Worm (Caenorhabditis elegans) whole organism, late embryonic: ENCODE results near the gene T24H10.5.

Experiments used
- C08G9.2 ChIP-seq: sonication (generic microtip); optimal IDR thresholded peaks from 2 replicates; lab custom pipeline; 2016; ENCODE audit warnings: mild to moderate bottlenecking, missing genetic modification characterization, moderate library complexity, missing compliant biosample characterization
- C38D4.7 ChIP-seq: fragments of 200-800 bp; sonication (Bioruptor generic); optimal IDR thresholded peaks from 2 replicates; lab custom pipeline; 2018; ENCODE audit warnings: mild to moderate bottlenecking, missing genetic modification characterization, moderate library complexity, missing compliant biosample characterization
- Y22D7AL.16 ChIP-seq: sonication (generic microtip); optimal IDR thresholded peaks from 2 replicates; lab custom pipeline; 2016; ENCODE audit warnings: missing genetic modification characterization, missing compliant biosample characterization
- ahr-1 ChIP-seq: sonication (generic microtip); optimal IDR thresholded peaks from 2 replicates; lab custom pipeline; 2016; ENCODE audit warnings: missing genetic modification characterization, missing compliant biosample characterization
- ama-1 ChIP-seq: fragments of 150-350 bp; optimal IDR thresholded peaks from 2 replicates; lab custom pipeline; 2014
- ceh-14 ChIP-seq: sonication (generic microtip); optimal IDR thresholded peaks from 2 replicates; lab custom pipeline; 2016; ENCODE audit warnings: missing genotype, missing genetic modification characterization, missing compliant biosample characterization
- ceh-18 ChIP-seq: sonication (generic microtip); optimal IDR thresholded peaks from 2 replicates; lab custom pipeline; 2016; ENCODE audit warnings: missing genetic modification characterization, missing compliant biosample characterization
- ceh-19 ChIP-seq: fragments of 200-800 bp; sonication (Bioruptor generic); optimal IDR thresholded peaks from 2 replicates; lab custom pipeline; 2018; ENCODE audit warnings: mild to moderate bottlenecking, missing genetic modification characterization, missing compliant biosample characterization
- ceh-24 ChIP-seq: sonication (generic microtip); optimal IDR thresholded peaks from 2 replicates; lab custom pipeline; 2016; ENCODE audit warnings: mild to moderate bottlenecking, missing genetic modification characterization, missing compliant biosample characterization
- ceh-30 ChIP-seq: fragments of 150-350 bp; optimal IDR thresholded peaks from 2 replicates; lab custom pipeline; 2014; ENCODE audit warnings: missing biosample characterization, missing genetic modification characterization
- ceh-34 ChIP-seq: sonication (generic microtip); optimal IDR thresholded peaks from 2 replicates; lab custom pipeline; 2016; ENCODE audit warnings: mild to moderate bottlenecking, missing genetic modification characterization, missing compliant biosample characterization
- ceh-45 ChIP-seq: fragments of 200-800 bp; sonication (Bioruptor generic); IDR thresholded peaks from 2 replicates; pipeline ENCODE4 v1.3.6; 2022; ENCODE audit warnings: missing genetic modification reagents, missing genetic modification characterization, missing compliant biosample characterization
- ceh-6 ChIP-seq: fragments of 200-800 bp; sonication (Bioruptor generic); optimal IDR thresholded peaks from 2 replicates; lab custom pipeline; 2018; ENCODE audit warnings: mild to moderate bottlenecking, missing genetic modification characterization, missing compliant biosample characterization
- ceh-9 ChIP-seq: sonication (generic microtip); optimal IDR thresholded peaks from 2 replicates; lab custom pipeline; 2016; ENCODE audit warnings: mild to moderate bottlenecking, missing genetic modification characterization, inconsistent platforms, missing compliant biosample characterization
- che-1 ChIP-seq: sonication (generic microtip); optimal IDR thresholded peaks from 2 replicates; lab custom pipeline; 2016; ENCODE audit warnings: mild to moderate bottlenecking, missing genetic modification characterization, missing compliant biosample characterization
- dve-1 ChIP-seq: sonication (generic microtip); optimal IDR thresholded peaks from 2 replicates; lab custom pipeline; 2017; ENCODE audit warnings: antibody characterized with exemption, mild to moderate bottlenecking, missing genetic modification characterization, missing compliant biosample characterization
- elt-2 ChIP-seq: sonication (generic microtip); optimal IDR thresholded peaks from 2 replicates; lab custom pipeline; 2016; ENCODE audit warnings: missing genetic modification reagents, missing genetic modification characterization, missing compliant biosample characterization
- elt-4 ChIP-seq: sonication (generic microtip); optimal IDR thresholded peaks from 2 replicates; lab custom pipeline; 2016; ENCODE audit warnings: missing genetic modification characterization, missing compliant biosample characterization
- ets-4 ChIP-seq: sonication (generic microtip); optimal IDR thresholded peaks from 2 replicates; lab custom pipeline; 2016; ENCODE audit warnings: missing genetic modification characterization, missing compliant biosample characterization
- fkh-10 ChIP-seq: fragments of 150-350 bp; optimal IDR thresholded peaks from 2 replicates; lab custom pipeline; 2014; ENCODE audit warnings: missing biosample characterization, missing genetic modification reagents, missing genetic modification characterization
- gmeb-2 ChIP-seq: sonication (generic microtip); optimal IDR thresholded peaks from 2 replicates; lab custom pipeline; 2016; ENCODE audit warnings: missing genetic modification characterization, inconsistent platforms, missing compliant biosample characterization
- hlh-15 ChIP-seq: sonication (generic microtip); optimal IDR thresholded peaks from 2 replicates; lab custom pipeline; 2016; ENCODE audit warnings: missing genetic modification characterization, missing compliant biosample characterization
- hlh-30 ChIP-seq: sonication (generic microtip); optimal IDR thresholded peaks from 2 replicates; lab custom pipeline; 2017; ENCODE audit warnings: antibody characterized with exemption, missing genetic modification characterization, missing compliant biosample characterization; ENCODE audit not compliant: insufficient read depth
- hlh-6 ChIP-seq: sonication (generic microtip); optimal IDR thresholded peaks from 2 replicates; lab custom pipeline; 2016; ENCODE audit warnings: missing genotype, missing genetic modification characterization, missing compliant biosample characterization
- hlh-8 ChIP-seq: sonication (generic microtip); optimal IDR thresholded peaks from 2 replicates; lab custom pipeline; 2016; ENCODE audit warnings: missing genotype, missing genetic modification characterization, missing compliant biosample characterization
- lim-6 ChIP-seq: sonication (generic microtip); optimal IDR thresholded peaks from 2 replicates; lab custom pipeline; 2016; ENCODE audit warnings: missing genetic modification characterization, missing compliant biosample characterization
- lin-11 ChIP-seq: fragments of 200-800 bp; sonication (Bioruptor generic); optimal IDR thresholded peaks from 2 replicates; lab custom pipeline; 2018; ENCODE audit warnings: mild to moderate bottlenecking, missing genetic modification characterization, missing compliant biosample characterization
- nfya-1 ChIP-seq: sonication (generic microtip); optimal IDR thresholded peaks from 2 replicates; lab custom pipeline; 2017; ENCODE audit warnings: missing genetic modification characterization, mild to moderate bottlenecking, missing compliant biosample characterization, antibody characterized with exemption, moderate library complexity
- nhr-11 ChIP-seq: fragments of 150-350 bp; optimal IDR thresholded peaks from 2 replicates; lab custom pipeline; 2014; ENCODE audit warnings: missing biosample characterization, missing genetic modification characterization
- nhr-232 ChIP-seq: sonication (generic microtip); optimal IDR thresholded peaks from 2 replicates; lab custom pipeline; 2016; ENCODE audit warnings: missing genetic modification characterization, missing compliant biosample characterization
- pag-3 ChIP-seq: sonication (generic microtip); optimal IDR thresholded peaks from 2 replicates; lab custom pipeline; 2016; ENCODE audit warnings: missing compliant biosample characterization, missing genetic modification characterization, borderline replicate concordance
- pat-9 ChIP-seq: fragments of 200-800 bp; sonication (Bioruptor generic); optimal IDR thresholded peaks from 2 replicates; lab custom pipeline; 2018; ENCODE audit warnings: mild to moderate bottlenecking, missing genetic modification characterization, moderate library complexity, missing compliant biosample characterization
- pha-4 ChIP-seq: fragments of 150-350 bp; optimal IDR thresholded peaks from 2 replicates; lab custom pipeline; 2018; ENCODE audit warnings: missing biosample characterization, missing genetic modification reagents, missing genetic modification characterization
- pqm-1 ChIP-seq: sonication (generic microtip); optimal IDR thresholded peaks from 2 replicates; lab custom pipeline; 2016; ENCODE audit warnings: missing genetic modification characterization, missing compliant biosample characterization
- pros-1 ChIP-seq: fragments of 150-350 bp; optimal IDR thresholded peaks from 2 replicates; lab custom pipeline; 2014; ENCODE audit warnings: missing biosample characterization, missing genetic modification reagents, missing genetic modification characterization
- sox-4 ChIP-seq: sonication (generic microtip); optimal IDR thresholded peaks from 2 replicates; lab custom pipeline; 2017; ENCODE audit warnings: mild to moderate bottlenecking, missing genetic modification characterization, inconsistent platforms, missing compliant biosample characterization
- tbx-2 ChIP-seq: sonication (generic microtip); optimal IDR thresholded peaks from 2 replicates; lab custom pipeline; 2016; ENCODE audit warnings: missing genetic modification characterization, missing compliant biosample characterization
- tbx-7 ChIP-seq: sonication (generic microtip); optimal IDR thresholded peaks from 2 replicates; lab custom pipeline; 2016; ENCODE audit warnings: missing genotype, missing genetic modification characterization, missing compliant biosample characterization
- ttx-3 ChIP-seq: sonication (generic microtip); optimal IDR thresholded peaks from 2 replicates; lab custom pipeline; 2016; ENCODE audit warnings: missing genetic modification reagents, missing genetic modification characterization, missing compliant biosample characterization
- unc-3 ChIP-seq, 2 experiments: fragments of 200-800 bp in 1 of 2; sonication (Bioruptor generic) in 1 of 2; sonication (generic microtip) in 1 of 2; conservative IDR thresholded peaks in 1 of 2; optimal IDR thresholded peaks in 1 of 2; 2 replicates each; pipeline versions ENCODE4 v1.3.6 to Lab custom; 2016 to 2022; ENCODE audit warnings: missing compliant biosample characterization in 2 of 2, missing genetic modification characterization in 2 of 2, missing genetic modification reagents in 1 of 2
- unc-42 ChIP-seq: sonication (generic microtip); optimal IDR thresholded peaks from 2 replicates; lab custom pipeline; 2016; ENCODE audit warnings: missing genotype, missing genetic modification characterization, missing compliant biosample characterization
- unc-55 ChIP-seq: sonication (generic microtip); optimal IDR thresholded peaks from 2 replicates; lab custom pipeline; 2017; ENCODE audit warnings: missing biosample characterization, missing genetic modification reagents, missing genetic modification characterization
- zip-5 ChIP-seq: sonication (generic microtip); optimal IDR thresholded peaks from 2 replicates; lab custom pipeline; 2016; ENCODE audit warnings: missing genetic modification characterization, missing compliant biosample characterization

The T24H10.5 gene

DNA sequence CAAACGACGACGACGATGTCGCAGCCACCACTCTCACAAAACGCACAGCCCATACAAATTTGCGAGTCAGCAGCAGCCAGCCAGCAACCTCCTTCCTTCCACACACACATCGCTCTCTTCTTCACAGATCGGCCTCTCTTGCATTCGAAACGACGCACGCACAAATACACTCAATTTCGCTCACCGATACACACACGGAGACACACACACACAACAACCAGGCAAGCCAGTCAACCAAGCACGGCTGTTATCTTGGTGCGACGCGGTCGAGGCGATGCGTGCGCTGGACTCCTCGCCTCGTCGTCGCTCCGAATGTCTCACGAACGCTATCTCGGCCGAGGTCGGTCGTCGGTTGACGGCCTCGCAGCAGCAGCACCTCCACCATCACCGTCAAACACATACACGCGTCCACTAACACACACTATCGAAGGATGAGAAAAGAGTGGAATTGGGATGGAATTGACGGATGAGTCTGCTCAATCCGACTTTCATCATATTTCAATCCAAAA, 40.5 kb upstream of the T24H10.5 start (continued):
- peak; percentile 42 for TF ChIP-seq tbx-7
- TF ChIP-seq pros-1, result peak; percentile 86
- peak; percentile 14 for TF ChIP-seq ttx-3
- no peak for TF ChIP-seq pha-4 (tag; lab: Kevin White, UChicago)
- peak; percentile 85 for TF ChIP-seq ceh-14 (tag; lab: Kevin White, UChicago)
- no peak for TF ChIP-seq Y22D7AL.16 (tag; lab: Kevin White, UChicago)
- TF ChIP-seq hlh-8 (tag; lab: Kevin White, UChicago), result peak; percentile 80
- TF ChIP-seq tbx-2 (tag; lab: Kevin White, UChicago), result peak; percentile 96
- TF ChIP-seq ceh-18, result peak; percentile 98
- TF ChIP-seq nhr-11 (tag; lab: Kevin White, UChicago), result no peak
- TF ChIP-seq ceh-9, result no peak
- no peak for TF ChIP-seq nhr-232 (tag; lab: Kevin White, UChicago)
- TF ChIP-seq ceh-30 (tag; lab: Kevin White, UChicago), result peak; percentile 90
- TF ChIP-seq unc-55 (GFP tag; lab: Kevin White, UChicago), result peak; percentile 81
- peak; percentile 95 for TF ChIP-seq nfya-1 (tag; lab: Kevin White, UChicago)
- peak; percentile 61 for TF ChIP-seq C08G9.2 (tag; lab: Kevin White, UChicago)
- peak; percentile 82 for TF ChIP-seq pat-9 (tag; lab: Kevin White, UChicago)
- peak; percentile 87 for TF ChIP-seq unc-42 (tag; lab: Kevin White, UChicago)
- peak; percentile 35 for TF ChIP-seq ets-4 (tag; lab: Kevin White, UChicago)
- peak; percentile 3 for TF ChIP-seq hlh-15 (tag; lab: Kevin White, UChicago)
- peak; percentile 78 for TF ChIP-seq elt-2 (tag; lab: Kevin White, UChicago)
- TF ChIP-seq unc-3 (GFP tag; conservative IDR thresholded peaks at IDR 0.05; lab: Robert Waterston, UW), result no peak
- peak; percentile 51 for TF ChIP-seq unc-3 (tag; optimal IDR thresholded peaks at IDR 0.05; lab: Kevin White, UChicago)
- peak; percentile 84 for TF ChIP-seq hlh-6 (tag; lab: Kevin White, UChicago)
- TF ChIP-seq ceh-45 (GFP tag; lab: Robert Waterston, UW), result no peak
- TF ChIP-seq sox-4 (tag; lab: Kevin White, UChicago), result peak; percentile 44
- TF ChIP-seq lim-6 (tag; lab: Kevin White, UChicago), result no peak
- peak; percentile 44 for TF ChIP-seq hlh-30
- no peak for TF ChIP-seq elt-4 (tag; lab: Kevin White, UChicago)
- peak; percentile 68 for TF ChIP-seq ceh-6
- peak; percentile 72 for TF ChIP-seq fkh-10
- TF ChIP-seq ceh-19 (GFP tag; lab: Kevin White, UChicago), result peak; percentile 91
- no peak for TF ChIP-seq pqm-1 (tag; lab: Kevin White, UChicago)
- TF ChIP-seq gmeb-2 (tag; lab: Kevin White, UChicago), result no peak
- peak; percentile 36 for TF ChIP-seq ahr-1 (tag; lab: Kevin White, UChicago)
- peak; percentile 10 for TF ChIP-seq ama-1 (lab: Kevin White, UChicago)
- no peak for TF ChIP-seq ceh-24 (tag; lab: Kevin White, UChicago)
- peak; percentile 91 for TF ChIP-seq ceh-34 (tag; lab: Kevin White, UChicago)
- TF ChIP-seq pag-3 (tag; lab: Kevin White, UChicago), result no peak
- TF ChIP-seq lin-11 (tag; lab: Kevin White, UChicago), result peak; percentile 37
- TF ChIP-seq che-1 (tag; lab: Kevin White, UChicago), result peak; percentile 46
- TF ChIP-seq dve-1 (tag; lab: Kevin White, UChicago), result peak; percentile 93
- peak; percentile 2 for TF ChIP-seq zip-5 (tag; lab: Kevin White, UChicago)
- no peak for TF ChIP-seq C38D4.7 (GFP tag; lab: Kevin White, UChicago)
